Fruit fly (Drosophila melanogaster) whole organism, embryonic: ENCODE data around the gene Rbp.

Experiments
- Atf-2 ChIP-seq: fragments of 200-800 bp; sonication (Bioruptor generic); optimal IDR thresholded peaks from 2 replicates; lab custom pipeline; 2016; ENCODE audit warnings: missing biosample characterization, missing genetic modification characterization
- CG11093 ChIP-seq: fragments of 200-800 bp; sonication (Bioruptor generic); IDR thresholded peaks from 3 replicates; pipeline ENCODE4 v1.3.6; 2022; ENCODE audit warnings: missing biosample characterization, missing genetic modification characterization
- CG12744 ChIP-seq: fragments of 200-800 bp; sonication (Bioruptor generic); optimal IDR thresholded peaks from 2 replicates; lab custom pipeline; 2016; ENCODE audit warnings: missing biosample characterization, missing genetic modification characterization
- CG12942 ChIP-seq: fragments of 200-800 bp; sonication (Bioruptor generic); optimal IDR thresholded peaks from 3 replicates; lab custom pipeline; 2016; ENCODE audit warnings: missing biosample characterization, missing genetic modification characterization
- CG14667 ChIP-seq: fragments of 200-800 bp; sonication (Bioruptor generic); IDR thresholded peaks from 2 replicates; pipeline ENCODE4 v1.3.6; 2022; ENCODE audit warnings: missing biosample characterization, missing genetic modification characterization
- CG1603 ChIP-seq: fragments of 200-800 bp; sonication (Bioruptor generic); optimal IDR thresholded peaks from 2 replicates; lab custom pipeline; 2019; ENCODE audit warnings: missing biosample characterization, mild to moderate bottlenecking, missing genetic modification characterization, moderate library complexity
- CG16779 ChIP-seq: fragments of 200-800 bp; sonication (Bioruptor generic); IDR thresholded peaks from 2 replicates; pipeline ENCODE4 v1.3.6; 2022; ENCODE audit warnings: missing biosample characterization, missing genetic modification characterization
- CG16863 ChIP-seq: fragments of 200-800 bp; sonication (Bioruptor generic); optimal IDR thresholded peaks from 3 replicates; lab custom pipeline; 2016; ENCODE audit warnings: missing biosample characterization, missing genetic modification characterization
- CG17186 ChIP-seq: fragments of 200-800 bp; sonication (Bioruptor generic); optimal IDR thresholded peaks from 3 replicates; lab custom pipeline; 2017; ENCODE audit warnings: missing biosample characterization, missing genetic modification reagents, missing genetic modification characterization
- CG17328 ChIP-seq: fragments of 200-800 bp; sonication (Bioruptor generic); IDR thresholded peaks from 2 replicates; pipeline ENCODE4 v1.3.6; 2022; ENCODE audit warnings: missing biosample characterization, missing genetic modification characterization
- CG17385 ChIP-seq: fragments of 200-800 bp; sonication (Bioruptor generic); optimal IDR thresholded peaks from 3 replicates; lab custom pipeline; 2018; ENCODE audit warnings: missing biosample characterization, mild to moderate bottlenecking, missing genetic modification characterization
- CG17568 ChIP-seq: fragments of 200-800 bp; sonication (Bioruptor generic); optimal IDR thresholded peaks from 2 replicates; lab custom pipeline; 2018; ENCODE audit warnings: missing biosample characterization, mild to moderate bottlenecking, missing genetic modification characterization, moderate library complexity
- CG2199 ChIP-seq: fragments of 200-800 bp; sonication (Bioruptor generic); IDR thresholded peaks from 3 replicates; pipeline ENCODE4 v1.3.6; 2022; ENCODE audit warnings: missing biosample characterization, missing genetic modification characterization
- CG30403 ChIP-seq: fragments of 200-800 bp; sonication (Bioruptor generic); optimal IDR thresholded peaks from 3 replicates; lab custom pipeline; 2016; ENCODE audit warnings: missing biosample characterization, missing genetic modification characterization
- CG32767 ChIP-seq: fragments of 200-800 bp; sonication (Bioruptor generic); IDR thresholded peaks from 2 replicates; pipeline ENCODE4 v1.3.6; 2022; ENCODE audit warnings: missing biosample characterization, missing genetic modification characterization
- CG33213 ChIP-seq: fragments of 200-800 bp; sonication (Bioruptor generic); optimal IDR thresholded peaks from 3 replicates; lab custom pipeline; 2016; ENCODE audit warnings: missing biosample characterization, missing genetic modification characterization
- CG3847 ChIP-seq: fragments of 200-800 bp; sonication (Bioruptor generic); IDR thresholded peaks from 2 replicates; pipeline ENCODE4 v1.3.6; 2022; ENCODE audit warnings: missing biosample characterization, missing genetic modification characterization
- CG43689 ChIP-seq: fragments of 200-800 bp; sonication (Bioruptor generic); IDR thresholded peaks from 2 replicates; pipeline ENCODE4 v1.3.6; 2022; ENCODE audit warnings: missing biosample characterization, missing genetic modification characterization
- CG4730 ChIP-seq: fragments of 200-800 bp; sonication (Bioruptor generic); IDR thresholded peaks from 2 replicates; pipeline ENCODE4 v1.3.6; 2022; ENCODE audit warnings: missing biosample characterization, missing genetic modification characterization
- CG5180 ChIP-seq: fragments of 200-800 bp; sonication (Bioruptor generic); optimal IDR thresholded peaks from 3 replicates; lab custom pipeline; 2017; ENCODE audit warnings: missing biosample characterization, missing genetic modification characterization, mild to moderate bottlenecking, moderate library complexity, missing genetic modification reagents
- CG6854 ChIP-seq: fragments of 200-800 bp; sonication (Bioruptor generic); optimal IDR thresholded peaks from 3 replicates; lab custom pipeline; 2017; ENCODE audit warnings: missing biosample characterization, mild to moderate bottlenecking, missing genetic modification characterization
- CG7372 ChIP-seq: fragments of 200-800 bp; sonication (Bioruptor generic); IDR thresholded peaks from 2 replicates; pipeline ENCODE4 v1.3.6; 2022; ENCODE audit warnings: missing biosample characterization, missing genetic modification characterization
- CG7745 ChIP-seq: fragments of 200-800 bp; sonication (Bioruptor generic); optimal IDR thresholded peaks from 2 replicates; lab custom pipeline; 2018; ENCODE audit warnings: missing biosample characterization, mild to moderate bottlenecking, missing genetic modification characterization, moderate library complexity
- CG8089 ChIP-seq: fragments of 200-800 bp; sonication (Bioruptor generic); optimal IDR thresholded peaks from 3 replicates; lab custom pipeline; 2016; ENCODE audit warnings: missing biosample characterization, missing genetic modification characterization
- CG8765 ChIP-seq: fragments of 200-800 bp; sonication (Bioruptor generic); IDR thresholded peaks from 2 replicates; pipeline ENCODE4 v1.3.6; 2022; ENCODE audit warnings: missing biosample characterization, missing genetic modification characterization
- CG8924 ChIP-seq: fragments of 200-800 bp; optimal IDR thresholded peaks from 3 replicates; lab custom pipeline; 2019; ENCODE audit warnings: missing biosample characterization, mild to moderate bottlenecking, missing genetic modification characterization, moderate library complexity
- CG9797 ChIP-seq: fragments of 200-800 bp; sonication (Bioruptor generic); optimal IDR thresholded peaks from 3 replicates; lab custom pipeline; 2018; ENCODE audit warnings: missing biosample characterization, mild to moderate bottlenecking, missing genetic modification characterization
- Ets65A ChIP-seq: fragments of 200-800 bp; sonication (Bioruptor generic); peaks from one replicate; lab custom pipeline; 2016; ENCODE audit warnings: missing biosample characterization, missing genetic modification characterization
- Gsc ChIP-seq: fragments of 200-800 bp; sonication (Bioruptor generic); IDR thresholded peaks from 2 replicates; pipeline ENCODE4 v1.3.6; 2022; ENCODE audit warnings: missing biosample characterization, missing genetic modification characterization
- HmgZ ChIP-seq: fragments of 200-800 bp; sonication (Bioruptor generic); optimal IDR thresholded peaks from 2 replicates; lab custom pipeline; 2018; ENCODE audit warnings: missing biosample characterization, mild to moderate bottlenecking, missing genetic modification characterization
- MBD-R2 ChIP-seq: fragments of 200-800 bp; sonication (Bioruptor generic); IDR thresholded peaks from 2 replicates; pipeline ENCODE4 v1.3.6; 2022; ENCODE audit warnings: missing biosample characterization, missing genetic modification characterization
- Mes4 ChIP-seq: fragments of 200-800 bp; sonication (Bioruptor generic); optimal IDR thresholded peaks from 2 replicates; lab custom pipeline; 2016; ENCODE audit warnings: missing biosample characterization, missing genetic modification characterization
- Optix ChIP-seq: fragments of 200-800 bp; sonication (Bioruptor generic); IDR thresholded peaks from 3 replicates; pipeline ENCODE4 v1.3.6; 2022; ENCODE audit warnings: missing biosample characterization, missing genetic modification characterization
- Ptx1 ChIP-seq: fragments of 200-800 bp; sonication (Bioruptor generic); IDR thresholded peaks from 2 replicates; pipeline ENCODE4 v1.3.6; 2022; ENCODE audit warnings: missing biosample characterization, missing genetic modification characterization
- Sry-β ChIP-seq: fragments of 200-800 bp; sonication (Bioruptor generic); optimal IDR thresholded peaks from 2 replicates; lab custom pipeline; 2018; ENCODE audit warnings: missing biosample characterization, mild to moderate bottlenecking, missing genetic modification characterization, moderate library complexity
- Sry-δ ChIP-seq: fragments of 200-800 bp; sonication (Bioruptor generic); optimal IDR thresholded peaks from 2 replicates; lab custom pipeline; 2016; ENCODE audit warnings: missing biosample characterization, missing genetic modification characterization
- ase ChIP-seq: fragments of 200-800 bp; sonication (Bioruptor generic); IDR thresholded peaks from 3 replicates; pipeline ENCODE4 v1.3.6; 2022; ENCODE audit warnings: missing biosample characterization, missing genetic modification characterization
- bigmax ChIP-seq: fragments of 200-800 bp; sonication (Bioruptor generic); optimal IDR thresholded peaks from 2 replicates; lab custom pipeline; 2018; ENCODE audit warnings: missing biosample characterization, mild to moderate bottlenecking, missing genetic modification characterization
- bsh ChIP-seq, 2 experiments: fragments of 200-800 bp; sonication (Bioruptor generic); optimal IDR thresholded peaks; 2 replicates each; lab custom pipeline; 2017 to 2018; ENCODE audit warnings: mild to moderate bottlenecking in 2 of 2, missing biosample characterization in 2 of 2, missing genetic modification characterization in 2 of 2, moderate library complexity in 1 of 2
- btn ChIP-seq: fragments of 200-800 bp; sonication (Bioruptor generic); optimal IDR thresholded peaks from 2 replicates; lab custom pipeline; 2016; ENCODE audit warnings: missing biosample characterization, missing genetic modification characterization
- cas ChIP-seq: fragments of 200-800 bp; sonication (Bioruptor generic); IDR thresholded peaks from 2 replicates; pipeline ENCODE4 v1.3.6; 2022; ENCODE audit warnings: missing biosample characterization, missing genetic modification characterization
- chif ChIP-seq, 2 experiments: fragments of 200-800 bp; sonication (Bioruptor generic); optimal IDR thresholded peaks; 3 replicates each; lab custom pipeline; 2016; ENCODE audit warnings: missing biosample characterization in 2 of 2, missing genetic modification characterization in 2 of 2
- ci ChIP-seq: fragments of 200-800 bp; sonication (Bioruptor generic); IDR thresholded peaks from 3 replicates; pipeline ENCODE4 v1.3.6; 2022; ENCODE audit warnings: missing biosample characterization, missing genetic modification characterization
- dmrt11E ChIP-seq: fragments of 200-800 bp; sonication (Bioruptor generic); optimal IDR thresholded peaks from 3 replicates; lab custom pipeline; 2018; ENCODE audit warnings: missing biosample characterization, mild to moderate bottlenecking, missing genetic modification characterization, moderate library complexity
- dpn ChIP-seq, 2 experiments: fragments of 200-800 bp; sonication (Bioruptor generic); optimal IDR thresholded peaks; 3 replicates each; lab custom pipeline; 2016; ENCODE audit warnings: missing biosample characterization in 2 of 2, missing genetic modification characterization in 2 of 2
- gt ChIP-seq: fragments of 200-800 bp; sonication (Bioruptor generic); IDR thresholded peaks from 2 replicates; pipeline ENCODE4 v1.3.6; 2022; ENCODE audit warnings: missing biosample characterization, missing genetic modification characterization
- mld ChIP-seq: fragments of 200-800 bp; sonication (Bioruptor generic); IDR thresholded peaks from 3 replicates; pipeline ENCODE4 v1.3.6; 2022; ENCODE audit warnings: missing biosample characterization, missing genetic modification characterization; ENCODE audit not compliant: partially characterized antibody
- ranshi ChIP-seq: fragments of 200-800 bp; sonication (Bioruptor generic); IDR thresholded peaks from 2 replicates; pipeline ENCODE4 v1.3.6; 2022; ENCODE audit warnings: missing biosample characterization, missing genetic modification characterization
- stc ChIP-seq: fragments of 200-800 bp; sonication (Bioruptor generic); IDR thresholded peaks from 2 replicates; pipeline ENCODE4 v1.3.6; 2022; ENCODE audit warnings: missing biosample characterization, missing genetic modification characterization
- trh ChIP-seq: fragments of 200-800 bp; sonication (Bioruptor generic); optimal IDR thresholded peaks from 2 replicates; lab custom pipeline; 2016; ENCODE audit warnings: missing biosample characterization, missing genetic modification characterization
- tx ChIP-seq: fragments of 200-800 bp; sonication (Bioruptor generic); optimal IDR thresholded peaks from 2 replicates; lab custom pipeline; 2016; ENCODE audit warnings: missing biosample characterization, missing genetic modification characterization
- vvl ChIP-seq: fragments of 200-800 bp; sonication (Bioruptor generic); IDR thresholded peaks from 2 replicates; pipeline ENCODE4 v1.3.6; 2022; ENCODE audit warnings: missing biosample characterization, missing genetic modification characterization
- zen2 ChIP-seq: fragments of 200-800 bp; sonication (Bioruptor generic); IDR thresholded peaks from 3 replicates; pipeline ENCODE4 v1.3.6; 2022; ENCODE audit warnings: missing biosample characterization, missing genetic modification characterization; ENCODE audit not compliant: partially characterized antibody

Rbp gene

DNA sequence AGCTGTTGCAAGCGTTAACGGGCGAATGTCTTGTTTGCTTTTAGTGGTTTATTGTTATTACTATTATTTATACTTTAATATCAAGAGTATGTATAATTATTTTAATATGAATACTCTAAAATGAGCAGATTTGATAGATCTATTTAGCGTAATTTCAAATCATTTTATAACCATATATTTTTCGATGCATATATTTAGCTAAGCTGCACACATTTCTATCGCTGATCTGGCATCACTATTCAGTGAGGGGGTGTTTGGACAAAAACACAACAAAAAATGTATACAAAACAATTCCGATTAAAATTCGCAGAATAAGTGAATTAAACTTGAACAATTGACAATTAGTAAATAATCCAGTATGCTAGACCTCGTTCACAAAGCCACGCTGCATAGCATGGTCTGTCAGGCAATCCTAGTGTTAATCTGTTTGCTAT, 23.4 kb upstream of the Rbp start, which contains the start of the genes Trs33 and Tmtc4 (continued):
- TF ChIP-seq gt (GFP tag; lab: Robert Waterston, UW) (no peak), bsh (GFP tag; optimal IDR thresholded peaks at IDR 0.05; lab: Kevin White, UChicago) (peak in 1 of 2 experiments; percentile 25), Ets65A (GFP tag; lab: Kevin White, UChicago) (peak; percentile 69), CG16863 (no peak), mld (GFP tag; lab: Robert Waterston, UW) (no peak), CG9797 (GFP tag; lab: Kevin White, UChicago) (no peak), btn (GFP tag; lab: Kevin White, UChicago) (no peak), CG7745 (tag; lab: Kevin White, UChicago) (no peak), CG17568 (GFP tag; lab: Kevin White, UChicago) (no peak), CG16779 (GFP tag; lab: Robert Waterston, UW) (no peak), CG12942 (GFP tag; lab: Kevin White, UChicago) (no peak), cas (GFP tag; lab: Robert Waterston, UW) (no peak), CG8924 (tag; lab: Kevin White, UChicago) (peak; percentile 49), HmgZ (tag; lab: Kevin White, UChicago) (peak; percentile 74), Sry-δ (GFP tag; lab: Kevin White, UChicago) (no peak), Ptx1 (GFP tag; lab: Robert Waterston, UW) (0 out of 2 replicates have a peak, but pooled peaks have one; percentile 33), ranshi (no peak), CG3847 (GFP tag; lab: Robert Waterston, UW) (no peak), vvl (peak; percentile 71), CG6854 (GFP tag; lab: Kevin White, UChicago) (no peak), dmrt11E (tag; lab: Kevin White, UChicago) (peak; percentile 28), CG33213 (GFP tag; lab: Kevin White, UChicago) (no peak), CG14667 (GFP tag; lab: Robert Waterston, UW) (no peak), Gsc (no peak), Mes4 (GFP tag; lab: Kevin White, UChicago) (no peak), stc (no peak), CG12744 (no peak), CG17328 (no peak), Sry-β (GFP tag; lab: Kevin White, UChicago) (peak; percentile 89), Optix (no peak), chif (GFP tag; optimal IDR thresholded peaks at IDR 0.05; lab: Kevin White, UChicago) (no peak), MBD-R2 (peak; percentile 93), ci (no peak), CG17186 (no peak), CG2199 (GFP tag; lab: Robert Waterston, UW) (no peak), tx (no peak), CG7372 (GFP tag; lab: Robert Waterston, UW) (no peak), CG30403 (GFP tag; lab: Kevin White, UChicago) (peak; percentile 42), CG11093 (GFP tag; lab: Robert Waterston, UW) (no peak), trh (GFP tag; lab: Kevin White, UChicago) (no peak), CG8089 (GFP tag; lab: Kevin White, UChicago) (no peak), Atf-2 (no peak), CG32767 (GFP tag; lab: Robert Waterston, UW) (peak; percentile 22; the same call in 1 of the 2 replicates), CG8765 (GFP tag; lab: Robert Waterston, UW) (no peak), CG1603 (tag; lab: Kevin White, UChicago) (peak; percentile 43), CG5180 (GFP tag; lab: Kevin White, UChicago) (peak; percentile 70), ase (peak; percentile 37; the same call in 1 of the 3 replicates), CG43689 (GFP tag; lab: Robert Waterston, UW) (no peak), dpn (GFP tag; optimal IDR thresholded peaks at IDR 0.05; lab: Kevin White, UChicago) (peak in 1 of 2 experiments; percentile 28), bigmax (no peak), zen2 (GFP tag; lab: Robert Waterston, UW) (no peak), CG4730 (GFP tag; lab: Robert Waterston, UW) (no peak), CG17385 (GFP tag; lab: Kevin White, UChicago) (peak; percentile 44)
